Worm (Caenorhabditis elegans) whole organism, L3 larva: ENCODE measurements around the gene mtl-2.
"Not testable (repeated sequence)": the region's sequence is repeated elsewhere in the genome, so short reads cannot be mapped to it uniquely, and the experiment has no call there.

Source experiments
- R02D3.7 ChIP-seq: fragments of 150-350 bp; optimal IDR thresholded peaks from 2 replicates; lab custom pipeline; 2014; ENCODE audit warnings: missing biosample characterization, missing genetic modification characterization
- ama-1 ChIP-seq: fragments of 150-350 bp; optimal IDR thresholded peaks from 2 replicates; lab custom pipeline; 2018
- ceh-16 ChIP-seq: sonication (generic microtip); optimal IDR thresholded peaks from 2 replicates; lab custom pipeline; 2017; ENCODE audit warnings: missing biosample characterization, missing genetic modification characterization
- ceh-28 ChIP-seq: fragments of 150-350 bp; optimal IDR thresholded peaks from 2 replicates; lab custom pipeline; 2014; ENCODE audit warnings: missing biosample characterization, missing genetic modification reagents, missing genetic modification characterization
- ceh-82 ChIP-seq: fragments of 150-350 bp; optimal IDR thresholded peaks from 2 replicates; lab custom pipeline; 2014; ENCODE audit warnings: missing biosample characterization, missing genetic modification characterization
- ceh-9 ChIP-seq: sonication (generic microtip); optimal IDR thresholded peaks from 2 replicates; lab custom pipeline; 2018; ENCODE audit warnings: missing biosample characterization, missing genetic modification characterization
- daf-12 ChIP-seq: fragments of 150-350 bp; optimal IDR thresholded peaks from 2 replicates; lab custom pipeline; 2014; ENCODE audit warnings: missing biosample characterization, missing genetic modification reagents, missing genetic modification characterization
- elt-1 ChIP-seq: fragments of 150-350 bp; optimal IDR thresholded peaks from 2 replicates; lab custom pipeline; 2014; ENCODE audit warnings: missing biosample characterization, missing genetic modification characterization
- elt-2 ChIP-seq: sonication (generic microtip); optimal IDR thresholded peaks from 2 replicates; lab custom pipeline; 2016; ENCODE audit warnings: missing genetic modification reagents, mild to moderate bottlenecking, missing genetic modification characterization, missing compliant biosample characterization
- elt-3 ChIP-seq, 3 experiments: fragments of 150-350 bp in 1 of 3; sonication (generic microtip) in 2 of 3; optimal IDR thresholded peaks; 2 replicates in 2 of 3; 4 replicates in 1 of 3; lab custom pipeline; 2014 to 2017; ENCODE audit warnings: missing biosample characterization in 3 of 3, missing genetic modification characterization in 3 of 3
- eor-1 ChIP-seq, 2 experiments: fragments of 150-350 bp; optimal IDR thresholded peaks; 2 replicates each; lab custom pipeline; 2014 to 2018; ENCODE audit warnings: missing biosample characterization in 2 of 2, missing genetic modification characterization in 2 of 2
- fkh-10 ChIP-seq: sonication (generic microtip); optimal IDR thresholded peaks from 2 replicates; lab custom pipeline; 2017; ENCODE audit warnings: missing biosample characterization, missing genetic modification reagents, missing genetic modification characterization
- fkh-2 ChIP-seq: fragments of 150-350 bp; optimal IDR thresholded peaks from 2 replicates; lab custom pipeline; 2014; ENCODE audit warnings: missing biosample characterization, missing genetic modification reagents, missing genetic modification characterization
- hmg-11 ChIP-seq: sonication (generic microtip); optimal IDR thresholded peaks from 2 replicates; lab custom pipeline; 2016; ENCODE audit warnings: missing genetic modification characterization, missing compliant biosample characterization
- jun-1 ChIP-seq: fragments of 150-350 bp; optimal IDR thresholded peaks from 2 replicates; lab custom pipeline; 2014; ENCODE audit warnings: missing biosample characterization, missing genetic modification reagents, missing genetic modification characterization
- lin-15B ChIP-seq: fragments of 150-350 bp; optimal IDR thresholded peaks from 2 replicates; lab custom pipeline; 2014; ENCODE audit warnings: missing biosample characterization, missing genetic modification characterization
- lin-39 ChIP-seq: fragments of 150-350 bp; optimal IDR thresholded peaks from 2 replicates; lab custom pipeline; 2018; ENCODE audit warnings: missing biosample characterization, missing genetic modification reagents, missing genetic modification characterization
- lsy-12 ChIP-seq: sonication (generic microtip); optimal IDR thresholded peaks from 2 replicates; lab custom pipeline; 2016; ENCODE audit warnings: mild to moderate bottlenecking, missing genetic modification characterization, missing compliant biosample characterization
- mml-1 ChIP-seq: fragments of 150-350 bp; sonication (generic microtip); optimal IDR thresholded peaks from 3 replicates; lab custom pipeline; 2014; ENCODE audit warnings: missing biosample characterization, missing genetic modification characterization
- nfya-1 ChIP-seq: sonication (generic microtip); optimal IDR thresholded peaks from 2 replicates; lab custom pipeline; 2017; ENCODE audit warnings: missing genetic modification characterization, mild to moderate bottlenecking, missing compliant biosample characterization, antibody characterized with exemption, moderate library complexity; ENCODE audit not compliant: insufficient read depth
- nhr-12 ChIP-seq: fragments of 150-350 bp; optimal IDR thresholded peaks from 2 replicates; lab custom pipeline; 2014; ENCODE audit warnings: missing biosample characterization, missing genetic modification characterization
- nhr-23 ChIP-seq: fragments of 150-350 bp; optimal IDR thresholded peaks from 2 replicates; lab custom pipeline; 2014; ENCODE audit warnings: missing biosample characterization, missing genetic modification reagents, missing genetic modification characterization
- nhr-25 ChIP-seq: sonication (generic microtip); optimal IDR thresholded peaks from 2 replicates; lab custom pipeline; 2017; ENCODE audit warnings: missing biosample characterization, missing genetic modification characterization
- nhr-28 ChIP-seq: fragments of 150-350 bp; optimal IDR thresholded peaks from 2 replicates; lab custom pipeline; 2014; ENCODE audit warnings: missing biosample characterization, missing genetic modification characterization
- nhr-43 ChIP-seq: sonication (generic microtip); optimal IDR thresholded peaks from 2 replicates; lab custom pipeline; 2016; ENCODE audit warnings: mild to moderate bottlenecking, missing genetic modification characterization, missing compliant biosample characterization; ENCODE audit not compliant: poor library complexity, severe bottlenecking
- nhr-67 ChIP-seq: fragments of 150-350 bp; optimal IDR thresholded peaks from 2 replicates; lab custom pipeline; 2014; ENCODE audit warnings: missing biosample characterization, missing genetic modification characterization
- nhr-77 ChIP-seq: fragments of 150-350 bp; optimal IDR thresholded peaks from 2 replicates; lab custom pipeline; 2014; ENCODE audit warnings: missing biosample characterization, missing genetic modification characterization
- pha-4 ChIP-seq: fragments of 150-350 bp; optimal IDR thresholded peaks from 2 replicates; lab custom pipeline; 2014; ENCODE audit warnings: missing biosample characterization, missing genetic modification reagents, missing genetic modification characterization
- pqm-1 ChIP-seq: fragments of 150-350 bp; optimal IDR thresholded peaks from 2 replicates; lab custom pipeline; 2017; ENCODE audit warnings: missing biosample characterization, missing genetic modification characterization, inconsistent platforms
- sea-2 ChIP-seq: fragments of 150-350 bp; sonication (generic microtip); optimal IDR thresholded peaks from 4 replicates; lab custom pipeline; 2014; ENCODE audit warnings: missing biosample characterization, missing genetic modification reagents, missing genetic modification characterization
- skn-1 ChIP-seq: fragments of 150-350 bp; optimal IDR thresholded peaks from 2 replicates; lab custom pipeline; 2014; ENCODE audit warnings: missing biosample characterization, missing genetic modification characterization
- snpc-4 ChIP-seq: fragments of 150-350 bp; optimal IDR thresholded peaks from 2 replicates; lab custom pipeline; 2014; ENCODE audit warnings: missing biosample characterization, missing genetic modification characterization
- tbx-2 ChIP-seq: sonication (generic microtip); optimal IDR thresholded peaks from 2 replicates; lab custom pipeline; 2016; ENCODE audit warnings: mild to moderate bottlenecking, missing genetic modification characterization, missing compliant biosample characterization
- unc-39 ChIP-seq: sonication (generic microtip); optimal IDR thresholded peaks from 4 replicates; lab custom pipeline; 2017; ENCODE audit warnings: missing biosample characterization, missing genetic modification characterization
- unc-62 ChIP-seq: fragments of 150-350 bp; sonication (generic microtip); optimal IDR thresholded peaks from 4 replicates; lab custom pipeline; 2014; ENCODE audit warnings: missing biosample characterization, missing genetic modification reagents, missing genetic modification characterization
- ztf-11 ChIP-seq: fragments of 150-350 bp; optimal IDR thresholded peaks from 2 replicates; lab custom pipeline; 2014; ENCODE audit warnings: missing biosample characterization, missing genetic modification characterization
- ztf-4 ChIP-seq: fragments of 150-350 bp; optimal IDR thresholded peaks from 2 replicates; lab custom pipeline; 2014; ENCODE audit warnings: missing biosample characterization, missing genetic modification characterization

mtl-2 gene

ce11 chrV:14049274-14049673 lies 30.8 kb upstream of the mtl-2 start, which contains the start of gene F58D12.1:
Gene F58D12.1, plus strand, starts transcription at chrV:14049574.
- TF ChIP-seq nhr-25; nhr-28 (tag; lab: Kevin White, UChicago); elt-3 (tag; optimal IDR thresholded peaks at IDR 0.05; lab: Kevin White, UChicago): not testable (repeated sequence)

ce11 chrV:14038328-14039084 lies 20.0 kb upstream of the mtl-2 start, which contains the start of gene vps-39:
Gene vps-39, minus strand, starts transcription at chrV:14038378.
- TF ChIP-seq R02D3.7, result peak; percentile 50
- TF ChIP-seq hmg-11 (tag; lab: Kevin White, UChicago), result peak; percentile 49
- TF ChIP-seq nhr-43 (tag; lab: Kevin White, UChicago), result peak; percentile 20
- TF ChIP-seq lin-15B, result peak; percentile 28
- TF ChIP-seq elt-2, result peak; percentile 24

ce11 chrV:14033649-14034048 lies 15.2 kb upstream of the mtl-2 start, which contains the start of gene ins-10:
Gene ins-10, plus strand, starts transcription at chrV:14033949.
- TF ChIP-seq nhr-43 (tag; lab: Kevin White, UChicago) (no peak), unc-62 (GFP tag; lab: Kevin White, UChicago) (no peak), pqm-1 (no peak), pha-4 (tag; lab: Kevin White, UChicago) (no peak), nhr-25 (no peak), ztf-11 (tag; lab: Kevin White, UChicago) (no peak), skn-1 (no peak), elt-1 (no peak), R02D3.7 (no peak), tbx-2 (tag; lab: Kevin White, UChicago) (no peak), nhr-77 (no peak), unc-39 (tag; lab: Kevin White, UChicago) (no peak), hmg-11 (tag; lab: Kevin White, UChicago) (no peak), ceh-9 (tag; lab: Kevin White, UChicago) (no peak), elt-3 (tag; optimal IDR thresholded peaks at IDR 0.05; lab: Kevin White, UChicago) (no peak)
- TF ChIP-seq, all 47 proteins: peak for 0

- TF ChIP-seq lin-15B (peak; percentile 22), ceh-16 (tag; lab: Kevin White, UChicago) (no peak), nhr-23 (tag; lab: Kevin White, UChicago) (peak; percentile 14), elt-1 (no peak), ceh-82 (tag; lab: Kevin White, UChicago) (no peak), ztf-4 (tag; lab: Kevin White, UChicago) (no peak), R02D3.7 (peak; percentile 21), skn-1 (no peak), tbx-2 (tag; lab: Kevin White, UChicago) (peak; percentile 40), nhr-43 (tag; lab: Kevin White, UChicago) (peak; percentile 78), nfya-1 (tag; lab: Kevin White, UChicago) (peak; percentile 28), pha-4 (tag; lab: Kevin White, UChicago) (no peak), fkh-2 (tag; lab: Kevin White, UChicago) (no peak), ceh-28 (tag; lab: Kevin White, UChicago) (peak; percentile 37), elt-2 (peak; percentile 61), nhr-77 (peak; percentile 23), lsy-12 (tag; lab: Kevin White, UChicago) (peak; percentile 71), pqm-1 (peak; percentile 24), mml-1 (tag; lab: Kevin White, UChicago) (no peak), ama-1 (lab: Kevin White, UChicago) (peak; percentile 94), daf-12 (tag; lab: Kevin White, UChicago) (no peak), snpc-4 (tag; lab: Kevin White, UChicago) (peak; percentile 94), jun-1 (no peak), sea-2 (GFP tag; lab: Kevin White, UChicago) (no peak)
Measured at ce11 chrV:14028256-14028743, 9.8 kb upstream of the mtl-2 start.

- no peak for TF ChIP-seq nhr-23 (tag; lab: Kevin White, UChicago)
- TF ChIP-seq nhr-12 (tag; lab: Kevin White, UChicago), result no peak
- TF ChIP-seq ceh-16 (tag; lab: Kevin White, UChicago), result no peak
- TF ChIP-seq nhr-67 (tag; lab: Kevin White, UChicago), result no peak
- no peak for TF ChIP-seq lin-39 (tag; lab: Kevin White, UChicago)
- TF ChIP-seq fkh-10 (GFP tag; lab: Kevin White, UChicago), result no peak
- no peak for TF ChIP-seq lin-15B
- TF ChIP-seq eor-1 (tag; optimal IDR thresholded peaks at IDR 0.05; lab: Kevin White, UChicago), result no peak
- TF ChIP-seq R02D3.7, result no peak
Measured at ce11 chrV:14027384-14027783, 8.9 kb upstream of the mtl-2 start, which contains the start of gene T08G5.3. Gene T08G5.3, minus strand, starts transcription at chrV:14027484.
